Fruit fly (Drosophila melanogaster): ENCODE measurements around the gene Oga.

Oga gene

dm6 chr3R:21203660-21204499 lies 15.0 kb upstream of the Oga start (continued):
- TF ChIP-seq shn (GFP tag; optimal IDR thresholded peaks at IDR 0.05) (no peak), Atf3 (GFP tag; optimal IDR thresholded peaks at IDR 0.05) (no peak), Doc3 (GFP tag; IDR thresholded peaks at IDR 0.05; ENCODE audit: partially characterized antibody) (no peak), CG7271 (tag; optimal IDR thresholded peaks at IDR 0.05) (no peak), schlank (tag; optimal IDR thresholded peaks at IDR 0.05) (no peak), Hand (GFP tag; optimal IDR thresholded peaks at IDR 0.05) (peak; percentile 50), CG9932 (GFP tag; IDR thresholded peaks at IDR 0.05) (no peak), pum (GFP tag; optimal IDR thresholded peaks at IDR 0.05) (no peak), nerfin-2 (GFP tag; IDR thresholded peaks at IDR 0.05; ENCODE audit: partially characterized antibody) (no peak), dati (GFP tag; IDR thresholded peaks at IDR 0.05) (no peak), HLH54F (GFP tag; optimal IDR thresholded peaks at IDR 0.05) (no peak), CG8089 (GFP tag; optimal IDR thresholded peaks at IDR 0.05) (no peak), seq (GFP tag; IDR thresholded peaks at IDR 0.05) (no peak; the same call in 1 of the 2 replicates), CG9215 (GFP tag; IDR thresholded peaks at IDR 0.05) (no peak), Ssrp (tag; optimal IDR thresholded peaks at IDR 0.05) (no peak), gsb (GFP tag; IDR thresholded peaks at IDR 0.05) (0 out of 2 replicates have a peak, but pooled peaks have one; percentile 24), CG8944 (GFP tag; optimal IDR thresholded peaks at IDR 0.05) (no peak), al (GFP tag; IDR thresholded peaks at IDR 0.05) (no peak), CG13624 (GFP tag; optimal IDR thresholded peaks at IDR 0.05) (no peak), CG2202 (tag; optimal IDR thresholded peaks at IDR 0.05) (peak; percentile 82), NK7.1 (GFP tag; optimal IDR thresholded peaks at IDR 0.05) (no peak), CG3838 (GFP tag; optimal IDR thresholded peaks at IDR 0.05) (no peak), CG8388 (GFP tag; optimal IDR thresholded peaks at IDR 0.05) (peak; percentile 40), tll (GFP tag; optimal IDR thresholded peaks at IDR 0.05) (no peak), prd (optimal IDR thresholded peaks at IDR 0.05) (no peak), prd (GFP tag; IDR thresholded peaks at IDR 0.05) (no peak), CG10431 (GFP tag; optimal IDR thresholded peaks at IDR 0.05) (peak; percentile 97), wor (GFP tag; IDR thresholded peaks at IDR 0.05) (no peak), Optix (GFP tag; IDR thresholded peaks at IDR 0.05) (no peak), CG6654 (GFP tag; optimal IDR thresholded peaks at IDR 0.05) (no peak), CG2129 (GFP tag; IDR thresholded peaks at IDR 0.05; ENCODE audit: partially characterized antibody) (no peak), CG13424 (tag; optimal IDR thresholded peaks at IDR 0.05) (peak; percentile 65), kah (GFP tag; optimal IDR thresholded peaks at IDR 0.05) (peak; percentile 79), Atf6 (GFP tag; IDR thresholded peaks at IDR 0.05) (peak; percentile 22; the same call in 1 of the 2 replicates), CG10147 (GFP tag; optimal IDR thresholded peaks at IDR 0.05) (no peak), nau (GFP tag; optimal IDR thresholded peaks at IDR 0.05) (peak; percentile 19), Stat92E (GFP tag; optimal IDR thresholded peaks at IDR 0.05) (no peak), CG34224 (GFP tag; IDR thresholded peaks at IDR 0.05; ENCODE audit: partially characterized antibody) (no peak), CG13775 (GFP tag; optimal IDR thresholded peaks at IDR 0.05) (no peak), cg (GFP tag; optimal IDR thresholded peaks at IDR 0.05) (no peak), CG4730 (GFP tag; IDR thresholded peaks at IDR 0.05) (no peak), C15 (GFP tag; IDR thresholded peaks at IDR 0.05) (no peak), ken (GFP tag; IDR thresholded peaks at IDR 0.05) (peak; percentile 57; the same call in 2 of the 3 replicates), mam (GFP tag; optimal IDR thresholded peaks at IDR 0.05) (no peak), ci (GFP tag; IDR thresholded peaks at IDR 0.05) (peak; percentile 93), croc (GFP tag; conservative IDR thresholded peaks at IDR 0.05) (no peak), crc (GFP tag; optimal IDR thresholded peaks at IDR 0.05) (no peak), mld (GFP tag; IDR thresholded peaks at IDR 0.05; ENCODE audit: partially characterized antibody) (no peak), Adf1 (GFP tag; IDR thresholded peaks at IDR 0.05) (no peak)
